Fruit fly (Drosophila melanogaster): ENCODE measurements around the gene enc.

DNA sequence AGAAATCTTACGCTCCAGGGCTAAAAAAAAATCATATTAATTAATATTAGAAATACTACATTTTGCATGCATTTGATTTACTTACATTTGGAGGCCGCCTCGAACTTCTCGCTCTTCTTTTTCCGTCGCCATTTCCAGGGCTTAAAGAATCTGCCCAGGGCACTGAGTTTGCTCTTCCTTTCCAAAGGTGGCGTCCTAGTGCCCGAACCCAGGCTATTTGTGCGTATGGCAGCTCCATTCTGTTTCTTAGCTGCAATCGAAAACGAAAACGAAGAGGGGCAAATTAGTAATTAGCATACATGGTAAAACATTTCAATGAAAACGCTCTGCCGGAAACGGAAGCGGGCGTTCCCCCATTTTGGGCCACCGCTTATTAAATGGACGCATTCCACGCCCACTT is 49.3 kb upstream of the enc start:
- TF ChIP-seq sv (GFP tag; optimal IDR thresholded peaks at IDR 0.05): no peak
- TF ChIP-seq usp (GFP tag; optimal IDR thresholded peaks at IDR 0.05): no peak
- TF ChIP-seq pan (optimal IDR thresholded peaks at IDR 0.05): no peak
- TF ChIP-seq Mio (GFP tag; optimal IDR thresholded peaks at IDR 0.05): no peak
- TF ChIP-seq Abd-B (GFP tag; optimal IDR thresholded peaks at IDR 0.05): no peak
- TF ChIP-seq CG32264 (GFP tag; optimal IDR thresholded peaks at IDR 0.05): no peak
- TF ChIP-seq Jra (GFP tag; optimal IDR thresholded peaks at IDR 0.05): no peak
- TF ChIP-seq dsf (GFP tag; optimal IDR thresholded peaks at IDR 0.05; ENCODE audit: borderline replicate concordance): no peak
- TF ChIP-seq tai (GFP tag; optimal IDR thresholded peaks at IDR 0.05): no peak
- TF ChIP-seq h (GFP tag; optimal IDR thresholded peaks at IDR 0.05): no peak
- TF ChIP-seq ey (GFP tag; optimal IDR thresholded peaks at IDR 0.05): no peak
- TF ChIP-seq woc (GFP tag; optimal IDR thresholded peaks at IDR 0.05): no peak
- no peak for TF ChIP-seq Myc (optimal IDR thresholded peaks at IDR 0.05)
- TF ChIP-seq Hr78 (GFP tag; optimal IDR thresholded peaks at IDR 0.05): no peak
